Worm (Caenorhabditis elegans) whole organism, L4 larva: ENCODE results near the gene cpt-5.

Experiments
- aly-2 ChIP-seq: sonication (generic microtip); optimal IDR thresholded peaks from 2 replicates; lab custom pipeline; 2018; ENCODE audit warnings: missing biosample characterization, missing genetic modification characterization
- ama-1 ChIP-seq: fragments of 150-350 bp; optimal IDR thresholded peaks from 2 replicates; lab custom pipeline; 2014; ENCODE audit warnings: inconsistent platforms, mixed read lengths
- ces-1 ChIP-seq: fragments of 150-350 bp; sonication (generic microtip); optimal IDR thresholded peaks from 4 replicates; lab custom pipeline; 2014; ENCODE audit warnings: missing biosample characterization, missing genetic modification reagents, missing genetic modification characterization
- nhr-111 ChIP-seq: fragments of 200-800 bp; sonication (Bioruptor generic); optimal IDR thresholded peaks from 2 replicates; lab custom pipeline; 2018; ENCODE audit warnings: mild to moderate bottlenecking, missing genetic modification characterization, missing compliant biosample characterization
- nhr-25 ChIP-seq: sonication (generic microtip); optimal IDR thresholded peaks from 2 replicates; lab custom pipeline; 2017; ENCODE audit warnings: missing genetic modification characterization, mild to moderate bottlenecking, missing compliant biosample characterization, antibody characterized with exemption, moderate library complexity, borderline replicate concordance; ENCODE audit not compliant: insufficient read depth

DNA sequence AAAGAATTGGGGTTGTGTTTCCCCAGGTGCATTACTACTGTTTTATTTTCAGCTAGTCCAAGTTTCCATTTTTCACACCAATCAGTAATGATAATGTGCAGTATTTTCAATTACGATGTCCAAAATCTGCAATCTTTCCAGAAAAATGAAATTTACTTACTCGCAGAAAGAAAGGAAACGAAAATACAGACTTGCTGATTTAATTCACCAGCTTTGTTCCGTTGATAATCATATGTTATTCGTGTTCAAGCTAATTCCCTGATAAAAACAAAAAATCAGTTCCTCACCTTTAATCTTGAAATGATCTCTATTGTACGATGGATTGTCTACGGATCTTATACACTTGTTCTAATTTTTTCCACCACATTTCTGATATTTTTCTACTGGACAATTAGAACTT, 50.9 kb downstream of the cpt-5 start, which contains the start of gene srxa-11:
- TF ChIP-seq nhr-111 (GFP tag; lab: Kevin White, UChicago) = no peak
- no peak for TF ChIP-seq aly-2 (tag; lab: Kevin White, UChicago)
- no peak for TF ChIP-seq ama-1
- no peak for TF ChIP-seq ces-1 (GFP tag; lab: Kevin White, UChicago)
- TF ChIP-seq nhr-25 (tag; lab: Kevin White, UChicago) = no peak
